Fruit fly (Drosophila melanogaster) whole organism, embryonic: ENCODE measurements around the gene Irk1.
A peak's percentile ranks its signal among the peaks of the same experiment; 100 is the strongest.

Experiments
- Asciz ChIP-seq: fragments of 200-800 bp; sonication (Bioruptor generic); optimal IDR thresholded peaks from 2 replicates; lab custom pipeline; 2017; ENCODE audit warnings: missing biosample characterization, mild to moderate bottlenecking, missing genetic modification characterization, missing genetic modification reagents
- BEAF-32 ChIP-seq: fragments of 200-800 bp; sonication (Bioruptor generic); optimal IDR thresholded peaks from 3 replicates; lab custom pipeline; 2017; ENCODE audit warnings: missing biosample characterization, missing genetic modification characterization, mild to moderate bottlenecking, moderate library complexity, missing genetic modification reagents
- Bteb2 ChIP-seq: fragments of 200-800 bp; sonication (Bioruptor generic); optimal IDR thresholded peaks from 2 replicates; lab custom pipeline; 2016; ENCODE audit warnings: missing biosample characterization, missing genetic modification characterization
- C15 ChIP-seq: fragments of 200-800 bp; sonication (Bioruptor generic); IDR thresholded peaks from 3 replicates; pipeline ENCODE4 v1.3.6; 2022; ENCODE audit warnings: missing biosample characterization, missing genetic modification characterization
- CG10267 ChIP-seq: fragments of 200-800 bp; sonication (Bioruptor generic); optimal IDR thresholded peaks from 2 replicates; lab custom pipeline; 2018; ENCODE audit warnings: missing biosample characterization, mild to moderate bottlenecking, missing genetic modification characterization, moderate library complexity
- CG10431 ChIP-seq: fragments of 200-800 bp; sonication (Bioruptor generic); optimal IDR thresholded peaks from 3 replicates; lab custom pipeline; 2018; ENCODE audit warnings: missing biosample characterization, mild to moderate bottlenecking, missing genetic modification characterization
- CG11560 ChIP-seq: fragments of 200-800 bp; sonication (Bioruptor generic); IDR thresholded peaks from 3 replicates; pipeline ENCODE4 v1.3.6; 2022; ENCODE audit warnings: missing biosample characterization, missing genetic modification characterization
- CG15696 ChIP-seq: fragments of 200-800 bp; sonication (Bioruptor generic); optimal IDR thresholded peaks from 2 replicates; lab custom pipeline; 2019; ENCODE audit warnings: missing biosample characterization, mild to moderate bottlenecking, missing genetic modification characterization, moderate library complexity
- CG16779 ChIP-seq: fragments of 200-800 bp; sonication (Bioruptor generic); IDR thresholded peaks from 2 replicates; pipeline ENCODE4 v1.3.6; 2022; ENCODE audit warnings: missing biosample characterization, missing genetic modification characterization
- CG16815 ChIP-seq: fragments of 200-800 bp; sonication (Bioruptor generic); optimal IDR thresholded peaks from 3 replicates; lab custom pipeline; 2017; ENCODE audit warnings: missing biosample characterization, mild to moderate bottlenecking, missing genetic modification characterization
- CG17568 ChIP-seq: fragments of 200-800 bp; sonication (Bioruptor generic); optimal IDR thresholded peaks from 2 replicates; lab custom pipeline; 2018; ENCODE audit warnings: missing biosample characterization, mild to moderate bottlenecking, missing genetic modification characterization, moderate library complexity
- CG1832 ChIP-seq: fragments of 200-800 bp; sonication (Bioruptor generic); optimal IDR thresholded peaks from 2 replicates; lab custom pipeline; 2017; ENCODE audit warnings: missing biosample characterization, mild to moderate bottlenecking, missing genetic modification characterization, inconsistent platforms
- CG18619 ChIP-seq: fragments of 200-800 bp; sonication (Bioruptor generic); optimal IDR thresholded peaks from 3 replicates; lab custom pipeline; 2017; ENCODE audit warnings: missing biosample characterization, mild to moderate bottlenecking, missing genetic modification characterization
- CG31224 ChIP-seq: fragments of 200-800 bp; sonication (Bioruptor generic); IDR thresholded peaks from 2 replicates; pipeline ENCODE4 v1.3.6; 2022; ENCODE audit warnings: missing biosample characterization, missing genetic modification characterization
- CG31388 ChIP-seq: fragments of 200-800 bp; sonication (Bioruptor generic); optimal IDR thresholded peaks from 2 replicates; lab custom pipeline; 2016; ENCODE audit warnings: missing biosample characterization, missing genetic modification characterization
- CG3281 ChIP-seq: fragments of 200-800 bp; sonication (Bioruptor generic); optimal IDR thresholded peaks from 3 replicates; lab custom pipeline; 2017; ENCODE audit warnings: missing biosample characterization, mild to moderate bottlenecking, missing genetic modification characterization
- CG3838 ChIP-seq: fragments of 200-800 bp; sonication (Bioruptor generic); optimal IDR thresholded peaks from 3 replicates; lab custom pipeline; 2016; ENCODE audit warnings: missing biosample characterization, missing genetic modification characterization
- CG4854 ChIP-seq: fragments of 200-800 bp; sonication (Bioruptor generic); optimal IDR thresholded peaks from 2 replicates; lab custom pipeline; 2016; ENCODE audit warnings: missing biosample characterization, missing genetic modification characterization, inconsistent platforms
- CG6654 ChIP-seq: fragments of 200-800 bp; sonication (Bioruptor generic); optimal IDR thresholded peaks from 2 replicates; lab custom pipeline; 2017; ENCODE audit warnings: missing biosample characterization, mild to moderate bottlenecking, missing genetic modification characterization
- CG6689 ChIP-seq: fragments of 200-800 bp; sonication (Bioruptor generic); IDR thresholded peaks from 2 replicates; pipeline ENCODE4 v1.3.6; 2022; ENCODE audit warnings: missing biosample characterization, missing genetic modification characterization
- CG6765 ChIP-seq: fragments of 200-800 bp; sonication (Bioruptor generic); optimal IDR thresholded peaks from 3 replicates; lab custom pipeline; 2017; ENCODE audit warnings: missing biosample characterization, mild to moderate bottlenecking, missing genetic modification characterization
- CG6813 ChIP-seq: fragments of 200-800 bp; sonication (Bioruptor generic); optimal IDR thresholded peaks from 2 replicates; lab custom pipeline; 2017; ENCODE audit warnings: missing biosample characterization, missing genetic modification characterization, mild to moderate bottlenecking, moderate library complexity, missing genetic modification reagents
- CG8359 ChIP-seq: fragments of 200-800 bp; sonication (Bioruptor generic); optimal IDR thresholded peaks from 2 replicates; lab custom pipeline; 2017; ENCODE audit warnings: missing biosample characterization, mild to moderate bottlenecking, missing genetic modification characterization, borderline replicate concordance
- CG9876 ChIP-seq: fragments of 200-800 bp; sonication (Bioruptor generic); optimal IDR thresholded peaks from 2 replicates; lab custom pipeline; 2016; ENCODE audit warnings: missing biosample characterization, missing genetic modification characterization
- Dbx ChIP-seq: fragments of 200-800 bp; sonication (Bioruptor generic); IDR thresholded peaks from 3 replicates; pipeline ENCODE4 v1.3.6; 2022; ENCODE audit warnings: missing biosample characterization, missing genetic modification characterization
- Ets97D ChIP-seq: fragments of 200-800 bp; sonication (Bioruptor generic); optimal IDR thresholded peaks from 3 replicates; lab custom pipeline; 2016; ENCODE audit warnings: missing biosample characterization, missing genetic modification characterization
- Fer1 ChIP-seq: fragments of 200-800 bp; sonication (Bioruptor generic); optimal IDR thresholded peaks from 2 replicates; lab custom pipeline; 2017; ENCODE audit warnings: missing biosample characterization, mild to moderate bottlenecking, missing genetic modification characterization
- Fer2 ChIP-seq: fragments of 200-800 bp; sonication (Bioruptor generic); optimal IDR thresholded peaks from 2 replicates; lab custom pipeline; 2018; ENCODE audit warnings: missing biosample characterization, mild to moderate bottlenecking, missing genetic modification characterization, moderate library complexity
- HLH4C ChIP-seq: fragments of 200-800 bp; sonication (Bioruptor generic); IDR thresholded peaks from 3 replicates; pipeline ENCODE4 v1.3.6; 2022; ENCODE audit warnings: missing biosample characterization, missing genetic modification characterization; ENCODE audit not compliant: partially characterized antibody
- Mad ChIP-seq: fragments of 200-800 bp; sonication (Bioruptor generic); optimal IDR thresholded peaks from 2 replicates; lab custom pipeline; 2016; ENCODE audit warnings: missing biosample characterization, missing genetic modification characterization
- Mrtf ChIP-seq: fragments of 200-800 bp; sonication (Bioruptor generic); IDR thresholded peaks from 3 replicates; pipeline ENCODE4 v1.3.6; 2022; ENCODE audit warnings: missing biosample characterization, missing genetic modification characterization
- NC2α ChIP-seq: fragments of 200-800 bp; sonication (Bioruptor generic); optimal IDR thresholded peaks from 2 replicates; lab custom pipeline; 2016; ENCODE audit warnings: missing biosample characterization, missing genetic modification characterization
- Side ChIP-seq: fragments of 200-800 bp; sonication (Bioruptor generic); optimal IDR thresholded peaks from 2 replicates; lab custom pipeline; 2016; ENCODE audit warnings: missing biosample characterization, missing genetic modification characterization
- Ssrp ChIP-seq: fragments of 200-800 bp; sonication (Bioruptor generic); optimal IDR thresholded peaks from 2 replicates; lab custom pipeline; 2018; ENCODE audit warnings: missing biosample characterization, mild to moderate bottlenecking, missing genetic modification characterization, moderate library complexity
- aop ChIP-seq: fragments of 200-800 bp; sonication (Bioruptor generic); IDR thresholded peaks from 2 replicates; pipeline ENCODE4 v1.3.6; 2022; ENCODE audit warnings: missing biosample characterization, missing genetic modification characterization
- corto ChIP-seq: fragments of 200-800 bp; sonication (Bioruptor generic); optimal IDR thresholded peaks from 2 replicates; lab custom pipeline; 2016; ENCODE audit warnings: missing biosample characterization, mild to moderate bottlenecking, missing genetic modification characterization, moderate library complexity
- fd96Cb ChIP-seq: fragments of 200-800 bp; sonication (Bioruptor generic); optimal IDR thresholded peaks from 2 replicates; lab custom pipeline; 2018; ENCODE audit warnings: missing biosample characterization, mild to moderate bottlenecking, missing genetic modification characterization, moderate library complexity
- gce ChIP-seq: fragments of 200-800 bp; sonication (Bioruptor generic); IDR thresholded peaks from 3 replicates; pipeline ENCODE4 v1.3.6; 2022; ENCODE audit warnings: missing biosample characterization, missing genetic modification characterization
- gcm2 ChIP-seq: fragments of 200-800 bp; sonication (Bioruptor generic); optimal IDR thresholded peaks from 2 replicates; lab custom pipeline; 2016; ENCODE audit warnings: missing biosample characterization, missing genetic modification characterization
- hb ChIP-seq: fragments of 200-800 bp; sonication (Bioruptor generic); IDR thresholded peaks from 3 replicates; pipeline ENCODE4 v1.3.6; 2022; ENCODE audit warnings: missing biosample characterization, missing genetic modification characterization; ENCODE audit not compliant: partially characterized antibody
- hbn ChIP-seq: fragments of 200-800 bp; sonication (Bioruptor generic); IDR thresholded peaks from 2 replicates; pipeline ENCODE4 v1.3.6; 2022; ENCODE audit warnings: missing biosample characterization, missing genetic modification characterization; ENCODE audit not compliant: partially characterized antibody
- inv ChIP-seq: fragments of 200-800 bp; sonication (Bioruptor generic); IDR thresholded peaks from 2 replicates; pipeline ENCODE4 v1.3.6; 2022; ENCODE audit warnings: missing biosample characterization, missing genetic modification characterization; ENCODE audit not compliant: partially characterized antibody
- prd ChIP-seq, 3 experiments: fragments of >200 bp in 2 of 3; fragments of 200-800 bp in 1 of 3; sonication (Bioruptor generic) in 1 of 3; optimal IDR thresholded peaks in 2 of 3; IDR thresholded peaks in 1 of 3; 2 replicates in 2 of 3; 3 replicates in 1 of 3; pipeline versions ENCODE4 v1.3.6 to Lab custom; 2017 to 2022; ENCODE audit warnings: missing biosample characterization in 1 of 3, missing genetic modification characterization in 1 of 3
- sim ChIP-seq: fragments of 200-800 bp; sonication (Bioruptor generic); IDR thresholded peaks from 2 replicates; pipeline ENCODE4 v1.3.6; 2022; ENCODE audit warnings: missing biosample characterization, missing genetic modification characterization
- stc ChIP-seq: fragments of 200-800 bp; sonication (Bioruptor generic); IDR thresholded peaks from 2 replicates; pipeline ENCODE4 v1.3.6; 2022; ENCODE audit warnings: missing biosample characterization, missing genetic modification characterization
- tin ChIP-seq: fragments of 200-800 bp; sonication (Bioruptor generic); optimal IDR thresholded peaks from 3 replicates; lab custom pipeline; 2016; ENCODE audit warnings: missing biosample characterization, missing genetic modification characterization
- unpg ChIP-seq: fragments of 200-800 bp; sonication (Bioruptor generic); optimal IDR thresholded peaks from 3 replicates; lab custom pipeline; 2018; ENCODE audit warnings: missing biosample characterization, mild to moderate bottlenecking, missing genetic modification characterization, moderate library complexity

Gene Irk1

dm6 chr3R:23189958-23190900 lies 22.1 kb downstream of the Irk1 start (continued):
- TF ChIP-seq sim (GFP tag; lab: Robert Waterston, UW), result no peak
- TF ChIP-seq BEAF-32, result no peak
- TF ChIP-seq Bteb2 (GFP tag; lab: Kevin White, UChicago), result peak; percentile 70
- TF ChIP-seq Mad, result peak; percentile 62
- TF ChIP-seq CG6813 (GFP tag; lab: Kevin White, UChicago), result peak; percentile 42
- peak; percentile 76 for TF ChIP-seq stc (GFP tag; lab: Robert Waterston, UW)
- no peak for TF ChIP-seq aop
- peak; percentile 62 for TF ChIP-seq Asciz (GFP tag; lab: Kevin White, UChicago)
- TF ChIP-seq CG6765 (GFP tag; lab: Kevin White, UChicago), result peak; percentile 60
- peak; percentile 83 for TF ChIP-seq CG3281 (GFP tag; lab: Kevin White, UChicago)
- no peak for TF ChIP-seq HLH4C
- TF ChIP-seq CG3838, result peak; percentile 26
- TF ChIP-seq inv, result no peak
- TF ChIP-seq CG11560 (tag; lab: Robert Waterston, UW), result peak; percentile 50; the same call in 1 of the 3 replicates
- peak; percentile 78 for TF ChIP-seq corto
- TF ChIP-seq fd96Cb (tag; lab: Kevin White, UChicago), result peak; percentile 68
- peak; percentile 39 for TF ChIP-seq CG16815 (GFP tag; lab: Kevin White, UChicago)
- peak; percentile 11 for TF ChIP-seq gcm2 (GFP tag; lab: Kevin White, UChicago)
- TF ChIP-seq Ssrp (tag; lab: Kevin White, UChicago), result peak; percentile 66
- TF ChIP-seq gce, result no peak
- no peak for TF ChIP-seq hb
- TF ChIP-seq CG31224 (GFP tag; lab: Robert Waterston, UW), result peak; percentile 57
- no peak for TF ChIP-seq CG31388 (GFP tag; lab: Kevin White, UChicago)
- no peak for TF ChIP-seq CG16779
- peak; percentile 58 for TF ChIP-seq CG10267 (tag; lab: Kevin White, UChicago)
- no peak for TF ChIP-seq prd (optimal IDR thresholded peaks at IDR 0.05; lab: Kevin White, UChicago)
- peak; percentile 78 for TF ChIP-seq prd (GFP tag; IDR thresholded peaks at IDR 0.05; lab: Robert Waterston, UW)
- TF ChIP-seq CG4854 (GFP tag; lab: Kevin White, UChicago), result peak; percentile 56
- peak; percentile 41 for TF ChIP-seq tin (GFP tag; lab: Kevin White, UChicago)
- TF ChIP-seq CG6689, result peak; percentile 69
- TF ChIP-seq CG6654 (GFP tag; lab: Kevin White, UChicago), result peak; percentile 32
- TF ChIP-seq unpg, result peak; percentile 88
- 0 out of 3 replicates have a peak, but pooled peaks have one; percentile 20 for TF ChIP-seq C15 (GFP tag; lab: Robert Waterston, UW)
- peak; percentile 13 for TF ChIP-seq NC2α (GFP tag; lab: Kevin White, UChicago)
- no peak for TF ChIP-seq CG10431
- TF ChIP-seq Dbx, result peak; percentile 73
- no peak for TF ChIP-seq CG1832 (GFP tag; lab: Kevin White, UChicago)
- TF ChIP-seq Fer1 (GFP tag; lab: Kevin White, UChicago), result peak; percentile 82
- TF ChIP-seq CG15696 (tag; lab: Kevin White, UChicago), result peak; percentile 16
- peak; percentile 67; the same call in 2 of the 3 replicates for TF ChIP-seq Mrtf (GFP tag; lab: Robert Waterston, UW)
- peak; percentile 66 for TF ChIP-seq CG17568
- TF ChIP-seq Fer2 (tag; lab: Kevin White, UChicago), result peak; percentile 44
- no peak for TF ChIP-seq hbn (GFP tag; lab: Robert Waterston, UW)
- TF ChIP-seq CG9876 (GFP tag; lab: Kevin White, UChicago), result peak; percentile 55
- TF ChIP-seq Ets97D, result peak; percentile 10
- peak; percentile 65 for TF ChIP-seq Side (GFP tag; lab: Kevin White, UChicago)
- TF ChIP-seq CG18619 (GFP tag; lab: Kevin White, UChicago), result peak; percentile 59
- peak; percentile 36 for TF ChIP-seq CG8359 (GFP tag; lab: Kevin White, UChicago)
